Worm (Caenorhabditis elegans): ENCODE measurements around the gene ssp-10.
A peak's percentile ranks its signal among the peaks of the same experiment; 100 is the strongest.

ssp-10 gene

DNA sequence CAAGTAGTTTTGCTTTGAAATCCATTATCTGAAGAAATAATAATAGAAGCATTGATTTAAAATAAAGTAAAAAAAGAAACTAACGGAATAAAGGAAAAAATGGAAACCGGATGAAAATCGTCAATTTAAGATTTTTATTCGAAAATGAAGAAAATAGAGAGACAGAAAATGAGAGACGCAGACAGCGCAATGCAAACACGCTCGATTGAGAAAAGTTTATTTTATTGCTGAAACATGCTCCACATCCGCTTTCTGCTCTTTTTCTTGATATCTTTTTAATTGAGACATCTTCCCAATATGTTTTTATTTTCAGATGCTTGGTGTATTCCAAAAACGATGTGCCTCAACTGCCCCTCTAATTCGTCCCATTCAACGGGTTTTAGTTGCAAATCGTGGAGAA, 33.4 kb upstream of the ssp-10 start, which contains the start of the genes prp-18 and mccc-1 (continued):
- no peak for TF ChIP-seq hlh-4 (tag; optimal IDR thresholded peaks at IDR 0.05)
- no peak for TF ChIP-seq grh-1 (GFP tag; IDR thresholded peaks at IDR 0.05)
- no peak for TF ChIP-seq fkh-8 (tag; optimal IDR thresholded peaks at IDR 0.05)
- no peak for TF ChIP-seq nhr-237 (tag; optimal IDR thresholded peaks at IDR 0.05)
- TF ChIP-seq nhr-77 (tag; optimal IDR thresholded peaks at IDR 0.05), result no peak
- TF ChIP-seq rnt-1 (tag; optimal IDR thresholded peaks at IDR 0.05), result peak; percentile 64
- TF ChIP-seq lin-14 (GFP tag; optimal IDR thresholded peaks at IDR 0.05), result peak; percentile 74
- TF ChIP-seq nhr-11 (tag; optimal IDR thresholded peaks at IDR 0.05), result no peak
- peak; percentile 33 for TF ChIP-seq swsn-7 (tag; optimal IDR thresholded peaks at IDR 0.05)
- TF ChIP-seq isw-1 (GFP tag; IDR thresholded peaks at IDR 0.05), result peak; percentile 36
- TF ChIP-seq ama-1 (optimal IDR thresholded peaks at IDR 0.05), result no peak
- no peak for TF ChIP-seq Y116A8C.19 (tag; optimal IDR thresholded peaks at IDR 0.05; ENCODE audit: borderline replicate concordance)
- TF ChIP-seq nhr-85 (tag), result peak; percentile 33
- no peak for TF ChIP-seq aha-1 (tag; optimal IDR thresholded peaks at IDR 0.05)
- TF ChIP-seq ztf-4 (tag; optimal IDR thresholded peaks at IDR 0.05), result no peak
- no peak for TF ChIP-seq F16B12.6 (tag; optimal IDR thresholded peaks at IDR 0.05)
- TF ChIP-seq pax-3 (tag; optimal IDR thresholded peaks at IDR 0.05), result no peak
- no peak for TF ChIP-seq nhr-84 (tag; optimal IDR thresholded peaks at IDR 0.05)
- TF ChIP-seq efl-1 (optimal IDR thresholded peaks at IDR 0.05), result peak; percentile 67 to 70
- TF ChIP-seq efl-1 (GFP tag; optimal IDR thresholded peaks at IDR 0.05 in 1 of 2), result peak; percentile 64 to 91
- no peak for TF ChIP-seq ceh-8 (GFP tag; optimal IDR thresholded peaks at IDR 0.05)
- peak in 1 of 2 experiments; percentile 16 for TF ChIP-seq mdl-1 (tag; optimal IDR thresholded peaks at IDR 0.05)

DNA sequence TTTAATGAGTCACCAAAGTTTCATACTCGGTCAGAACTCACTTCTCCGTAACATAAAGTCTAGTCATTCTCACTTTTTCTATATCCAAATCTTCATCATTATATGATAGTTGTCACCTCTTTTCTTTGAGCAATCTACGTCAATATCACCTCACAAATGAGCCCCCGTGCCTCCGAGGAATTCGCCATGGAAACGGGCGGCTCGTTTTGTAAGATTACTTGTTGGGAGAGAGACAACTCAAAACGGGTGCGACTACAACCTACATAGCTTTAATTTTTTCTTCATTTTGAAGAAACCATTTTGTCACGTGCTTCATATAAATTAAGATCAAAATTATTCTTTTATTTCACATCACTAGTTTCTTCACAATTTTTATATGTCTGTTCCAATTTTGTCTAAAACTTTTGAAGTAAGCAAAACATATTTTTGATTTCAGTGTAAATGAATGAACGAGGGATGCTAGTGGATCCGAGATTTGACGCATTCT, 28.1 kb upstream of the ssp-10 start, which contains the start of gene nhr-4:
TSS of gene nhr-4 (plus strand) at position 437 of the 487 bp plus-strand sequence.
- TF ChIP-seq nhr-71 (tag; optimal IDR thresholded peaks at IDR 0.05), result peak; percentile 12
- TF ChIP-seq lsy-2 (tag; optimal IDR thresholded peaks at IDR 0.05), result no peak
- TF ChIP-seq fkh-8 (tag; optimal IDR thresholded peaks at IDR 0.05), result peak; percentile 71
- TF ChIP-seq ztf-4 (tag; optimal IDR thresholded peaks at IDR 0.05), result no peak
- TF ChIP-seq nhr-47 (tag; optimal IDR thresholded peaks at IDR 0.05), result peak; percentile 0
- no peak for TF ChIP-seq fos-1 (tag; optimal IDR thresholded peaks at IDR 0.05)
- TF ChIP-seq dsc-1 (tag; optimal IDR thresholded peaks at IDR 0.05), result peak; percentile 27
- no peak for TF ChIP-seq efl-1 (optimal IDR thresholded peaks at IDR 0.05)
- peak in 1 of 2 experiments; percentile 56 for TF ChIP-seq efl-1 (GFP tag; optimal IDR thresholded peaks at IDR 0.05 in 1 of 2)

DNA sequence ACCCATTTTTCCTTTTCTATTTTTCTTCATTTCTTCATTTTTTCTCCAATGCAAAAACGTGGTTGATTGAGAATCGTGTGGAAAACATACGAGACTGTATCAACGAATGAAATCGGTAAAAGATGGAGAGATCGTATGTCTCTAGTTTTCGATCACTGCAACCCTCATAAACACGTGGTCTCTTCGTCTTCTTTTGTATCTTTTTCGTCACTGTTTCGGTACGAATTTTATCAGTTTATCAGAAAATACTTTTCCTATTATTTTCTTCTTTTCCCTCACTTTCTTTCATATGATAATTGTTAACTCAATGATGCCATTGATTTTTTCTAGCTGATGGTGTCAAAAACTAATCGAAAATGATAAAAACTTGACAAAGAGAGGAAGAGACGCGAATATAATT, 24.8 kb upstream of the ssp-10 start:
- TF ChIP-seq fkh-10 (GFP tag; optimal IDR thresholded peaks at IDR 0.05), result no peak
- peak in 1 of 2 experiments; percentile 65 for TF ChIP-seq mdl-1 (tag; optimal IDR thresholded peaks at IDR 0.05)
- TF ChIP-seq dpl-1 (GFP tag; optimal IDR thresholded peaks at IDR 0.05), result no peak
- TF ChIP-seq nhr-71 (tag; optimal IDR thresholded peaks at IDR 0.05), result peak; percentile 71
- peak; percentile 3 for TF ChIP-seq nhr-47 (tag; optimal IDR thresholded peaks at IDR 0.05)
- peak; percentile 51 for TF ChIP-seq mep-1 (tag; optimal IDR thresholded peaks at IDR 0.05)
- TF ChIP-seq nhr-20 (tag; optimal IDR thresholded peaks at IDR 0.05), result peak; percentile 94
- no peak for TF ChIP-seq efl-1 (optimal IDR thresholded peaks at IDR 0.05)
- peak in 1 of 2 experiments; percentile 33 for TF ChIP-seq efl-1 (GFP tag; optimal IDR thresholded peaks at IDR 0.05 in 1 of 2)
- peak; percentile 74 for TF ChIP-seq elt-2 (tag; optimal IDR thresholded peaks at IDR 0.05)
- TF ChIP-seq nhr-90 (tag; optimal IDR thresholded peaks at IDR 0.05; ENCODE audit: poor library complexity), result peak; percentile 64
- TF ChIP-seq nhr-85 (tag), result peak; percentile 91
- TF ChIP-seq lin-35 (GFP tag; optimal IDR thresholded peaks at IDR 0.05), result peak in 1 of 2 experiments; percentile 71
- TF ChIP-seq tbx-2 (tag; optimal IDR thresholded peaks at IDR 0.05), result peak; percentile 31
- peak; percentile 45 for TF ChIP-seq C16A3.4 (tag; optimal IDR thresholded peaks at IDR 0.05)
- peak; percentile 61 for TF ChIP-seq snu-23 (GFP tag; optimal IDR thresholded peaks at IDR 0.05)
- TF ChIP-seq unc-86 (tag; optimal IDR thresholded peaks at IDR 0.05), result no peak
- TF ChIP-seq nhr-19 (GFP tag; conservative IDR thresholded peaks at IDR 0.05), result peak; percentile 32
- no peak for TF ChIP-seq unc-98 (GFP tag; IDR thresholded peaks at IDR 0.05)
- peak; percentile 89 for TF ChIP-seq blmp-1 (tag; optimal IDR thresholded peaks at IDR 0.05)
- TF ChIP-seq elt-3 (tag; optimal IDR thresholded peaks at IDR 0.05), result peak in 4 of 6 experiments; percentile 26 to 81 (median 74)
- TF ChIP-seq lsy-2 (tag; optimal IDR thresholded peaks at IDR 0.05), result peak in 1 of 2 experiments; percentile 10
- no peak for TF ChIP-seq unc-130 (tag; optimal IDR thresholded peaks at IDR 0.05)
- TF ChIP-seq lin-14 (GFP tag; optimal IDR thresholded peaks at IDR 0.05), result peak; percentile 79
